Worm (Caenorhabditis elegans) whole organism, L2 larva: ENCODE measurements around the gene T09A5.4.

Experiments
- C34F6.9 ChIP-seq: fragments of 150-350 bp; optimal IDR thresholded peaks from 2 replicates; lab custom pipeline; 2014; ENCODE audit warnings: missing biosample characterization, missing genetic modification characterization
- R02D3.7 ChIP-seq: fragments of 150-350 bp; optimal IDR thresholded peaks from 2 replicates; lab custom pipeline; 2014; ENCODE audit warnings: missing biosample characterization, missing genetic modification characterization
- ZK546.5 ChIP-seq: sonication (generic microtip); optimal IDR thresholded peaks from 2 replicates; lab custom pipeline; 2017; ENCODE audit warnings: missing biosample characterization, missing genetic modification characterization
- alr-1 ChIP-seq: fragments of 150-350 bp; optimal IDR thresholded peaks from 2 replicates; lab custom pipeline; 2014; ENCODE audit warnings: missing biosample characterization, missing genetic modification characterization
- ama-1 ChIP-seq: fragments of 150-350 bp; optimal IDR thresholded peaks from 2 replicates; lab custom pipeline; 2018; ENCODE audit warnings: inconsistent platforms
- ceh-82 ChIP-seq: fragments of 150-350 bp; optimal IDR thresholded peaks from 2 replicates; lab custom pipeline; 2014; ENCODE audit warnings: missing biosample characterization, missing genetic modification characterization
- crh-2 ChIP-seq: sonication (generic microtip); optimal IDR thresholded peaks from 2 replicates; lab custom pipeline; 2017; ENCODE audit warnings: missing biosample characterization, missing genetic modification characterization
- dmd-4 ChIP-seq: sonication (generic microtip); optimal IDR thresholded peaks from 2 replicates; lab custom pipeline; 2017; ENCODE audit warnings: missing biosample characterization, missing genetic modification characterization
- egl-27 ChIP-seq: sonication (generic microtip); optimal IDR thresholded peaks from 3 replicates; lab custom pipeline; 2017; ENCODE audit warnings: missing biosample characterization, missing genetic modification reagents, missing genetic modification characterization
- fos-1 ChIP-seq: fragments of 150-350 bp; optimal IDR thresholded peaks from 2 replicates; lab custom pipeline; 2014; ENCODE audit warnings: missing biosample characterization, missing genetic modification characterization
- gmeb-1 ChIP-seq: fragments of 150-350 bp; optimal IDR thresholded peaks from 2 replicates; lab custom pipeline; 2014; ENCODE audit warnings: missing biosample characterization, missing genetic modification characterization
- lin-11 ChIP-seq: fragments of 150-350 bp; sonication (generic microtip); optimal IDR thresholded peaks from 2 replicates; lab custom pipeline; 2014; ENCODE audit warnings: missing biosample characterization, missing genetic modification characterization, inconsistent platforms, mixed read lengths
- lin-13 ChIP-seq: fragments of 150-350 bp; optimal IDR thresholded peaks from 2 replicates; lab custom pipeline; 2014; ENCODE audit warnings: missing biosample characterization, missing genetic modification reagents, missing genetic modification characterization
- lin-39 ChIP-seq: fragments of 150-350 bp; optimal IDR thresholded peaks from 2 replicates; lab custom pipeline; 2014; ENCODE audit warnings: missing biosample characterization, missing genetic modification reagents, missing genetic modification characterization
- lsy-2 ChIP-seq, 2 experiments: fragments of 150-350 bp in 1 of 2; sonication (generic microtip) in 1 of 2; optimal IDR thresholded peaks; 2 replicates each; lab custom pipeline; 2014 to 2017; ENCODE audit warnings: missing biosample characterization in 2 of 2, missing genetic modification characterization in 2 of 2
- mbf-1 ChIP-seq: sonication (generic microtip); optimal IDR thresholded peaks from 2 replicates; lab custom pipeline; 2017; ENCODE audit warnings: missing biosample characterization, missing genetic modification characterization
- mdl-1 ChIP-seq, 2 experiments: fragments of 150-350 bp in 1 of 2; sonication (generic microtip) in 1 of 2; optimal IDR thresholded peaks; 2 replicates each; lab custom pipeline; 2017; ENCODE audit warnings: missing biosample characterization in 2 of 2, missing genetic modification characterization in 2 of 2
- nhr-10 ChIP-seq: sonication (generic microtip); optimal IDR thresholded peaks from 2 replicates; lab custom pipeline; 2017; ENCODE audit warnings: missing biosample characterization, missing genetic modification characterization
- nhr-11 ChIP-seq: fragments of 150-350 bp; optimal IDR thresholded peaks from 2 replicates; lab custom pipeline; 2014; ENCODE audit warnings: missing biosample characterization, missing genetic modification characterization
- nhr-12 ChIP-seq: fragments of 150-350 bp; optimal IDR thresholded peaks from 2 replicates; lab custom pipeline; 2014; ENCODE audit warnings: missing biosample characterization, missing genetic modification characterization
- nhr-129 ChIP-seq: fragments of 150-350 bp; optimal IDR thresholded peaks from 2 replicates; lab custom pipeline; 2014; ENCODE audit warnings: missing biosample characterization, missing genetic modification characterization
- nhr-21 ChIP-seq: fragments of 150-350 bp; optimal IDR thresholded peaks from 2 replicates; lab custom pipeline; 2014; ENCODE audit warnings: missing biosample characterization, missing genetic modification characterization
- nhr-237 ChIP-seq: fragments of 150-350 bp; optimal IDR thresholded peaks from 2 replicates; lab custom pipeline; 2014; ENCODE audit warnings: missing biosample characterization, missing genetic modification characterization
- nhr-25 ChIP-seq: fragments of 150-350 bp; sonication (generic microtip); optimal IDR thresholded peaks from 3 replicates; lab custom pipeline; 2014; ENCODE audit warnings: missing biosample characterization, missing genetic modification characterization
- nhr-6 ChIP-seq: fragments of 150-350 bp; optimal IDR thresholded peaks from 2 replicates; lab custom pipeline; 2014; ENCODE audit warnings: missing biosample characterization, missing genetic modification characterization
- sma-3 ChIP-seq: sonication (generic microtip); optimal IDR thresholded peaks from 2 replicates; lab custom pipeline; 2016; ENCODE audit warnings: missing genetic modification reagents, missing genetic modification characterization, missing compliant biosample characterization
- snpc-4 ChIP-seq: fragments of 150-350 bp; optimal IDR thresholded peaks from 2 replicates; lab custom pipeline; 2014; ENCODE audit warnings: missing biosample characterization, missing genetic modification characterization
- unc-55 ChIP-seq: fragments of 150-350 bp; sonication (generic microtip); optimal IDR thresholded peaks from 3 replicates; lab custom pipeline; 2014; ENCODE audit warnings: missing biosample characterization, missing genetic modification reagents, missing genetic modification characterization
- ztf-1 ChIP-seq: fragments of 200-800 bp; sonication (Bioruptor generic); conservative IDR thresholded peaks from 2 replicates; pipeline ENCODE4 v1.3.6; 2022; ENCODE audit warnings: missing genetic modification characterization, missing compliant biosample characterization
- ztf-4 ChIP-seq: fragments of 150-350 bp; optimal IDR thresholded peaks from 2 replicates; lab custom pipeline; 2014; ENCODE audit warnings: missing biosample characterization, missing genetic modification characterization

The T09A5.4 gene

ce11 chrII:7860221-7860928 is 14.4 kb downstream of the T09A5.4 start, which contains the start of gene lin-5 (continued):
- TF ChIP-seq egl-27 (tag; lab: Kevin White, UChicago) (no peak), ceh-82 (no peak), nhr-25 (tag; lab: Kevin White, UChicago) (no peak), nhr-6 (tag; lab: Kevin White, UChicago) (no peak)
- TF ChIP-seq, all 48 proteins: peak for 10

- TF ChIP-seq dmd-4 (tag; lab: Kevin White, UChicago) (no peak), mdl-1 (tag; optimal IDR thresholded peaks at IDR 0.05; lab: Kevin White, UChicago) (no peak), nhr-11 (tag; lab: Kevin White, UChicago) (no peak), R02D3.7 (no peak), mbf-1 (no peak), snpc-4 (tag; lab: Kevin White, UChicago) (no peak), nhr-21 (tag; lab: Kevin White, UChicago) (no peak), lin-39 (tag; lab: Kevin White, UChicago) (no peak), sma-3 (GFP tag; lab: Kevin White, UChicago) (no peak), unc-55 (GFP tag; lab: Kevin White, UChicago) (no peak), gmeb-1 (tag; lab: Kevin White, UChicago) (no peak)
These were observed 17.6 kb downstream of the T09A5.4 start for ce11 chrII:7863480-7864125.

- TF ChIP-seq dmd-4 (tag; lab: Kevin White, UChicago) (no peak), lsy-2 (tag; optimal IDR thresholded peaks at IDR 0.05; lab: Kevin White, UChicago) (peak in 1 of 2 experiments; percentile 84), nhr-10 (no peak), lin-11 (tag; lab: Kevin White, UChicago) (no peak), egl-27 (tag; lab: Kevin White, UChicago) (no peak), nhr-21 (tag; lab: Kevin White, UChicago) (no peak), ama-1 (lab: Kevin White, UChicago) (no peak), C34F6.9 (tag; lab: Kevin White, UChicago) (peak; percentile 55), R02D3.7 (no peak), crh-2 (tag; lab: Kevin White, UChicago) (peak; percentile 90), unc-55 (GFP tag; lab: Kevin White, UChicago) (peak; percentile 45), gmeb-1 (tag; lab: Kevin White, UChicago) (peak; percentile 50), ztf-4 (no peak), fos-1 (peak; percentile 5), alr-1 (tag; lab: Kevin White, UChicago) (no peak), lin-13 (GFP tag; lab: Kevin White, UChicago) (no peak), nhr-12 (tag; lab: Kevin White, UChicago) (no peak), nhr-11 (tag; lab: Kevin White, UChicago) (no peak), nhr-129 (tag; lab: Kevin White, UChicago) (peak; percentile 59), sma-3 (GFP tag; lab: Kevin White, UChicago) (no peak), ZK546.5 (tag; lab: Kevin White, UChicago) (no peak)
These were observed 18.2 kb downstream of the T09A5.4 start, which contains the start of gene ostb-1 for ce11 chrII:7864207-7864606. ostb-1 (plus strand) TSS chrII:7864507.

ce11 chrII:7864892-7865291 is 18.9 kb downstream of the T09A5.4 start:
- no peak for TF ChIP-seq dmd-4 (tag; lab: Kevin White, UChicago)
- TF ChIP-seq unc-55 (GFP tag; lab: Kevin White, UChicago) = no peak
- no peak for TF ChIP-seq nhr-237
- no peak for TF ChIP-seq ztf-1

ce11 chrII:7866081-7866480 is 20.1 kb downstream of the T09A5.4 start:
- TF ChIP-seq nhr-25 (tag; lab: Kevin White, UChicago) = peak; percentile 40
- no peak for TF ChIP-seq dmd-4 (tag; lab: Kevin White, UChicago)

- no peak for TF ChIP-seq crh-2 (tag; lab: Kevin White, UChicago)
These were observed 24.1 kb downstream of the T09A5.4 start, which contains the start of gene ztf-17 for ce11 chrII:7870062-7870461. ztf-17 (minus strand) TSS chrII:7870162.
